Fruit fly (Drosophila melanogaster) S2 (cell line): ENCODE data around the gene axo.

Experiments
- CG8478 ChIP-seq: fragments of >200 bp; optimal IDR thresholded peaks from 2 replicates; lab custom pipeline; 2018
- CTCF ChIP-seq, 2 experiments: fragments of >200 bp; optimal IDR thresholded peaks; 2 replicates each; lab custom pipeline; 2018

dm6 chr3L:4627012-4627411, 60.1 kb downstream of the axo start:
- TF ChIP-seq CG8478 (lab: Kevin White, UChicago) (no peak), CTCF (optimal IDR thresholded peaks at IDR 0.05; lab: Kevin White, UChicago) (no peak)
